Worm (Caenorhabditis elegans) whole organism, midembryonic: ENCODE results near the gene F17H10.4.

Source experiments
- T22C8.4 ChIP-seq: fragments of 200-800 bp; sonication (Bioruptor generic); IDR thresholded peaks from 2 replicates; pipeline ENCODE4 v1.3.6; 2022; ENCODE audit warnings: missing genetic modification characterization, missing compliant biosample characterization
- cog-1 ChIP-seq: sonication (generic microtip); optimal IDR thresholded peaks from 2 replicates; lab custom pipeline; 2016; ENCODE audit warnings: missing genetic modification characterization, missing compliant biosample characterization
- flt-1 ChIP-seq: fragments of 200-800 bp; sonication (Bioruptor generic); IDR thresholded peaks from 2 replicates; pipeline ENCODE4 v1.3.6; 2022; ENCODE audit warnings: missing genetic modification characterization, missing compliant biosample characterization
- klf-2 ChIP-seq: fragments of 200-800 bp; sonication (Bioruptor generic); conservative IDR thresholded peaks from 2 replicates; pipeline ENCODE4 v1.3.6; 2022; ENCODE audit warnings: missing genetic modification reagents, missing genetic modification characterization, missing compliant biosample characterization
- med-1 ChIP-seq: sonication (generic microtip); optimal IDR thresholded peaks from 2 replicates; lab custom pipeline; 2017; ENCODE audit warnings: missing genetic modification characterization, mild to moderate bottlenecking, missing compliant biosample characterization, antibody characterized with exemption, missing genetic modification reagents; ENCODE audit not compliant: insufficient read depth
- ref-1 ChIP-seq: fragments of 200-800 bp; sonication (Bioruptor generic); conservative IDR thresholded peaks from 2 replicates; pipeline ENCODE4 v1.3.6; 2022; ENCODE audit warnings: missing genetic modification reagents, missing genetic modification characterization, missing compliant biosample characterization
- tab-1 ChIP-seq: fragments of 200-800 bp; sonication (Bioruptor generic); IDR thresholded peaks from 2 replicates; pipeline ENCODE4 v1.3.6; 2022; ENCODE audit warnings: missing genetic modification characterization, missing compliant biosample characterization
- ztf-23 ChIP-seq: fragments of 200-800 bp; sonication (Bioruptor generic); IDR thresholded peaks from 2 replicates; pipeline ENCODE4 v1.3.6; 2022; ENCODE audit warnings: missing genetic modification reagents, missing genetic modification characterization, missing compliant biosample characterization
- ztf-29 ChIP-seq: fragments of 200-800 bp; sonication (Bioruptor generic); IDR thresholded peaks from 2 replicates; pipeline ENCODE4 v1.3.6; 2022; ENCODE audit warnings: missing genetic modification reagents, missing genetic modification characterization, missing compliant biosample characterization

F17H10.4 gene

ce11 chrX:13144975-13145618 is 18.8 kb upstream of the F17H10.4 start:
- TF ChIP-seq T22C8.4 (peak; percentile 73), flt-1 (peak; percentile 84), klf-2 (no peak), ref-1 (GFP tag; lab: Robert Waterston, UW) (0 out of 2 replicates have a peak, but pooled peaks have one; percentile 9), cog-1 (tag; lab: Kevin White, UChicago) (peak; percentile 87), med-1 (GFP tag; lab: Kevin White, UChicago) (no peak), ztf-29 (GFP tag; lab: Robert Waterston, UW) (peak; percentile 35; the same call in 1 of the 2 replicates), ztf-23 (GFP tag; lab: Robert Waterston, UW) (no peak; the same call in 1 of the 2 replicates), tab-1 (GFP tag; lab: Robert Waterston, UW) (peak; percentile 79)

- TF ChIP-seq flt-1 (no peak; the same call in none of the 2 replicates), T22C8.4 (0 out of 2 replicates have a peak, but pooled peaks have one; percentile 21), klf-2 (no peak), med-1 (GFP tag; lab: Kevin White, UChicago) (peak; percentile 6), tab-1 (GFP tag; lab: Robert Waterston, UW) (0 out of 2 replicates have a peak, but pooled peaks have one; percentile 53), ztf-29 (GFP tag; lab: Robert Waterston, UW) (peak; percentile 51; the same call in 1 of the 2 replicates), cog-1 (tag; lab: Kevin White, UChicago) (peak; percentile 5), ztf-23 (GFP tag; lab: Robert Waterston, UW) (peak; percentile 68), ref-1 (GFP tag; lab: Robert Waterston, UW) (no peak)
Measured at ce11 chrX:13143762-13144732, 17.7 kb upstream of the F17H10.4 start.

- TF ChIP-seq T22C8.4 (no peak), klf-2 (no peak), flt-1 (no peak), ztf-23 (GFP tag; lab: Robert Waterston, UW) (no peak), ztf-29 (GFP tag; lab: Robert Waterston, UW) (no peak), med-1 (GFP tag; lab: Kevin White, UChicago) (no peak), tab-1 (GFP tag; lab: Robert Waterston, UW) (peak; percentile 54; the same call in 1 of the 2 replicates), cog-1 (tag; lab: Kevin White, UChicago) (peak; percentile 51), ref-1 (GFP tag; lab: Robert Waterston, UW) (no peak)
Measured at ce11 chrX:13143236-13143635, 16.9 kb upstream of the F17H10.4 start.

ce11 chrX:13141440-13141839 is 15.1 kb upstream of the F17H10.4 start, which contains the start of gene F09A5.3:
TSS of gene F09A5.3 (plus strand) at chrX:13141601.
- peak; percentile 8 for TF ChIP-seq cog-1 (tag; lab: Kevin White, UChicago)
- no peak for TF ChIP-seq ztf-23 (GFP tag; lab: Robert Waterston, UW)

- TF ChIP-seq tab-1 (GFP tag; lab: Robert Waterston, UW) (no peak), med-1 (GFP tag; lab: Kevin White, UChicago) (no peak), ztf-23 (GFP tag; lab: Robert Waterston, UW) (no peak), klf-2 (no peak), ref-1 (GFP tag; lab: Robert Waterston, UW) (no peak), cog-1 (tag; lab: Kevin White, UChicago) (no peak), ztf-29 (GFP tag; lab: Robert Waterston, UW) (no peak), T22C8.4 (no peak), flt-1 (no peak)
Measured at ce11 chrX:13139493-13139892, 13.2 kb upstream of the F17H10.4 start, which contains the start of gene ttr-34. TSS of gene ttr-34 (plus strand) at chrX:13139793.

ce11 chrX:13134807-13135206 is 8.5 kb upstream of the F17H10.4 start, which contains the start of gene F09A5.2:
TSS of gene F09A5.2 (plus strand) at chrX:13135107.
- TF ChIP-seq T22C8.4 (no peak), ref-1 (GFP tag; lab: Robert Waterston, UW) (no peak), cog-1 (tag; lab: Kevin White, UChicago) (no peak), ztf-23 (GFP tag; lab: Robert Waterston, UW) (no peak), ztf-29 (GFP tag; lab: Robert Waterston, UW) (no peak), tab-1 (GFP tag; lab: Robert Waterston, UW) (no peak), flt-1 (no peak), med-1 (GFP tag; lab: Kevin White, UChicago) (no peak), klf-2 (no peak)

- no peak for TF ChIP-seq med-1 (GFP tag; lab: Kevin White, UChicago)
- no peak for TF ChIP-seq klf-2
- TF ChIP-seq ztf-23 (GFP tag; lab: Robert Waterston, UW): no peak
- no peak for TF ChIP-seq flt-1
- TF ChIP-seq ztf-29 (GFP tag; lab: Robert Waterston, UW): no peak
- TF ChIP-seq ref-1 (GFP tag; lab: Robert Waterston, UW): no peak
- no peak for TF ChIP-seq T22C8.4
- no peak for TF ChIP-seq tab-1 (GFP tag; lab: Robert Waterston, UW)
- TF ChIP-seq cog-1 (tag; lab: Kevin White, UChicago): no peak
Measured at ce11 chrX:13129949-13130348, 3.6 kb upstream of the F17H10.4 start, which contains the start of gene spin-3. TSS of gene spin-3 (plus strand) at chrX:13130249.

ce11 chrX:13122191-13122590 is 4.1 kb downstream of the F17H10.4 start, which contains the start of gene snx-17:
TSS of gene snx-17 (minus strand) at chrX:13122291.
- no peak for TF ChIP-seq flt-1
- no peak for TF ChIP-seq ref-1 (GFP tag; lab: Robert Waterston, UW)
- TF ChIP-seq klf-2: no peak
- TF ChIP-seq ztf-23 (GFP tag; lab: Robert Waterston, UW): no peak
- TF ChIP-seq cog-1 (tag; lab: Kevin White, UChicago): no peak
- TF ChIP-seq tab-1 (GFP tag; lab: Robert Waterston, UW): no peak
- no peak for TF ChIP-seq T22C8.4
- TF ChIP-seq ztf-29 (GFP tag; lab: Robert Waterston, UW): no peak
- no peak for TF ChIP-seq med-1 (GFP tag; lab: Kevin White, UChicago)
